Worm (Caenorhabditis elegans): ENCODE measurements around the gene ZC455.1.

ZC455.1 gene

DNA sequence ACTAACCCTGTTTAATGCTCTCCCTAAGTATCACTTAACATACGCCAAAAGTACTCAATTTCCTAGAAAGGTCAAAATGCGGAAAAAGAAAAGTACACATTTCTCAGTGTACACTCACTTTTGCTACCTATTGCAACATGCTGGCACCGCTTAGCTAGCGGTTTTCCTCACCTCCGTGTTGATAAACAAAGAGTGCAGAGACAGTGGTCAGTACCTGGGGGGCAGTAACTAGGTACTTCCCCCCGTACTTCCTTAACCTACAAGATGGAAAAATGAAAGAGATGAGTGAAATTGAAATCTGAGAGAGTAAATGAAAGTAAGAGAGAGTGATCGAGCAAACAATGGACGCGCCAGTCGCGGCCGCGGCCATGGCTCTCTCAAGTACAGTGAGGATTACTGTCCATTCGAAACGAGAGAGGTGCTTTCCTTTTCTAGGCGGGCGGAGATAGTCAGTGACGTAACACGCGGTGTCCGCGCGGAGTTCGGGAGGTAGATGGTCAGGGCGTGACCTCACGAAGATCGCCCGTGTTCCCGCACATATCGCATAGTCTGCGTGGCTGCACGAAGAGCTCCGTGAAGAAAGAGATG, 37.1 kb upstream of the ZC455.1 start, which contains the start of gene cky-1:
Gene cky-1 (plus strand): TSS at position 538 of the 588 bp plus-strand sequence.
- no peak for TF ChIP-seq mml-1 (tag; optimal IDR thresholded peaks at IDR 0.05)
- TF ChIP-seq fos-1 (tag; optimal IDR thresholded peaks at IDR 0.05): no peak
- peak; percentile 19 for TF ChIP-seq pha-4 (tag; optimal IDR thresholded peaks at IDR 0.05)
- TF ChIP-seq ZK546.5 (tag; optimal IDR thresholded peaks at IDR 0.05): no peak

DNA sequence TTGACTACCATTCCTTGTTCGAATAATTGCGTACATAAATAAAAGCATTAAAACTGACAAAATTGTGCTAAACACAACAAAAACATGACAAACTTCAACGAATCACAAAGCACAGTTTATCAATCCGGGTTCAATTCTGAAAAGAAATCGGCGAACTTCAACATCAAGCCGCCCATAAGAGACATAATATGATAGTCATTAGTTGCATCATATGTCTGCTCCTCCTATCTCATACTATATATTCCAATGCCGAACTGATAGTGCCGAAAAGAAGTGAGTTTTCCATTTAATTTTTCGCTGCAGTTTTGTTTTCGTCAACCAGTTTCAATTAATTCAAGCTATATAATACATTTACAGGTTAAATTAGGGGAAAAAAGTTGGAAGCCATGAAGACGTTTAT, 31.6 kb upstream of the ZC455.1 start, which contains the start of gene hrg-7:
Gene hrg-7 (plus strand): TSS at position 358 of the 400 bp plus-strand sequence.
- TF ChIP-seq tbx-2 (tag; optimal IDR thresholded peaks at IDR 0.05): no peak
- peak; percentile 95 for TF ChIP-seq elt-2 (tag; optimal IDR thresholded peaks at IDR 0.05)
- no peak for TF ChIP-seq ama-1 (optimal IDR thresholded peaks at IDR 0.05)
- TF ChIP-seq ZK546.5 (tag; optimal IDR thresholded peaks at IDR 0.05): no peak
- TF ChIP-seq mdl-1 (tag; optimal IDR thresholded peaks at IDR 0.05): no peak
- TF ChIP-seq skn-1 (tag; optimal IDR thresholded peaks at IDR 0.05): peak; percentile 62
- no peak for TF ChIP-seq nhr-67 (tag; optimal IDR thresholded peaks at IDR 0.05)
- no peak for TF ChIP-seq ztf-4 (tag; optimal IDR thresholded peaks at IDR 0.05)
- no peak for TF ChIP-seq nhr-23 (tag; optimal IDR thresholded peaks at IDR 0.05)

DNA sequence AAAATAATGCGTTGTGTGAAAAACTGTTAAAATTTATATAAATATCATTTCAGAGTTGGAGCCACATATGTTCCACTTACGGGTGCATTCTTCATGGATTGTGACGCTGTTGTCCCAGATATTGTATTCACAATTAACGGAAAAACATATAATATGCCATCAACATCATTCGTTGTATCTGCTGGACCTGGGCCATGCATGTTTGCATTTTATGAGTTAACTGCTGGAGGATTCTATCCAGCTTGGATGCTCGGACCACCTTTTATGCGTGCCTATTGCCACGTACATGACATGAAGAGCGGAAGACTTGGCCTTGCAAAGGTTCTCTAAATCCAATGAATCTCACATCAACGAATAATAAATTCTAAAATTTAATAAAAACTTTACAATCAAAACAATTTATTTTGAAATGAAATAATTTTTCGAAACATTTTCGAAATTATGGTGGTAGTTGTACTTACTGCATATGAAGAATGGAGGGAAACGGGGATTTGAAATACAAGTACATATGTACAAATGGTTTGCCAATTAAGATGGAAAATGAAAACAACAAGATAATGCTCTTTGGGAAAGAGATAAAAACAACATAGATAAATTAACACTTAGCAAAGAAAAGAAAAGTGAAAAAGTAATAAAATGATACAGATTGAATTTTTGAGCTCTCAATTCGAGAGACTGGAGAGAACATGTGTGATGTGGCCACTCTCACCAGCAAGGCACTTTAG, 29.4 kb upstream of the ZC455.1 start:
- TF ChIP-seq mml-1 (tag; optimal IDR thresholded peaks at IDR 0.05) (no peak), elt-2 (tag; optimal IDR thresholded peaks at IDR 0.05) (peak; percentile 28)

DNA sequence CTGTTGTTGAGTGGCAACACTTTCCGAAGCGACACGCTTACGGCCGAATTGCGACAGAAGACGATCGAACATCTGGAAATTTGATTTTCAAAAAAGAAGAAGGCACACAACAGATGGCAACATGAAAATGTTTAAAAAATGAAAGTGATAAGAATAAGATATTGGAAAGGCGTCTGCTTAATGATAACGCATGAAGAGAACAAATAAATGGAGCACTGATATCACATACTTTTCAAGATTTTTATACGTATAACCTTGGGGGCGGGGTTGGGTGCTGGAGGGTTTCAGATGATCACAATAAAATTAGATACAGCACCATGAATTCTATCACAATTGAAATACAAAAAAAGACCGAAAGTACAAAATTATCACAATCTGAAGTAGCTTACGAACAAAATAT, 28.3 kb upstream of the ZC455.1 start, which contains the start of gene C15C8.7:
Gene C15C8.7 (minus strand): TSS at position 72 of the 400 bp plus-strand sequence.
- TF ChIP-seq nhr-237 (tag; optimal IDR thresholded peaks at IDR 0.05) (no peak), R02D3.7 (tag; optimal IDR thresholded peaks at IDR 0.05) (no peak), unc-39 (tag; optimal IDR thresholded peaks at IDR 0.05) (no peak), nhr-25 (tag; optimal IDR thresholded peaks at IDR 0.05) (no peak), ztf-4 (tag; optimal IDR thresholded peaks at IDR 0.05) (no peak), elt-3 (tag; optimal IDR thresholded peaks at IDR 0.05) (no peak), lsy-12 (tag; optimal IDR thresholded peaks at IDR 0.05) (no peak), pqm-1 (tag; optimal IDR thresholded peaks at IDR 0.05) (peak; percentile 42), egl-5 (tag; optimal IDR thresholded peaks at IDR 0.05) (no peak), elt-2 (tag; optimal IDR thresholded peaks at IDR 0.05) (peak; percentile 92), egl-27 (tag; optimal IDR thresholded peaks at IDR 0.05) (no peak), lin-39 (tag; optimal IDR thresholded peaks at IDR 0.05) (no peak), hmg-11 (tag; optimal IDR thresholded peaks at IDR 0.05) (no peak)

DNA sequence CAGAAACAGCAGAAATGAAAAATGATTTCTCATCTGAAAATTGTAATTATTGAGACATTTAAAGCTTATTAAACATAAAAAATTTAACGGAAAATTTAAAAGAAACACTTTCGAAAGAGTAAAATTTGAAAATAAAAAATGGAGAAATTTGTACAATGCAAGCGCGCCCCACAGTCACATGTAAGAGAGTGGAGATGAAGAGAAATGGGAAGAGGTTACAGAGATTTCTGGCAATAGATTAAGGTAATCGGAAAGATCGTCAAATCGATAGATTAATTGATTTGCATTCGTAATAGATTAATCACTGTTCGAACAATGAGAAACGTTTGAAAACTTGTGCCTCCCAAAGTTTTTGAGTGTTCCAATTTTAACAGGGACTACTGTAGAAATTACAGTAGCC, 25.9 kb upstream of the ZC455.1 start, which contains the start of gene C15C8.4:
Gene C15C8.4 (minus strand): TSS at position 33 of the 400 bp plus-strand sequence.
- TF ChIP-seq elt-1 (tag; optimal IDR thresholded peaks at IDR 0.05) (peak; percentile 54), nhr-76 (tag; optimal IDR thresholded peaks at IDR 0.05) (no peak), ceh-28 (tag; optimal IDR thresholded peaks at IDR 0.05) (peak; percentile 18), nfya-1 (tag; optimal IDR thresholded peaks at IDR 0.05; ENCODE audit: insufficient read depth) (peak; percentile 6), ztf-4 (tag; optimal IDR thresholded peaks at IDR 0.05) (no peak), sea-2 (GFP tag; optimal IDR thresholded peaks at IDR 0.05) (no peak), lin-15B (tag; optimal IDR thresholded peaks at IDR 0.05) (peak; percentile 45)

DNA sequence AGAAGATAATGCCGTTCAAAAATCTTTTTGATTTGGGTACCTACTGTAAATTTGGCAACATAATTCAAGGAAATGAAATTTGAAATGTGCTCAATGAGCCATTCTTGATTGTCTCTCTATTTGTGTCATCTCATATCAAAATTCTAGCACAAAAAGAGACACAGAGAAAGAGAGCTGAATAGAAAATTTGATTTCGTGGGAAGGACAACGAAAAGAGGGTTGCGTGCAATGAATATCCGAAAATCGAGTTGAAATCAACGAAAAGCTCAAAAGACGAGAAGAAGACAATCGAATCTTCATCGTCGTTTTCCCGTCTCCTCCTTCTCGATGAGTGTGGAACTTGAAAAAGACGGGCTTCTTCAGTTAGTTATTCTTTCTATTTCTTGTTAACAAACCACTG, 25.5 kb upstream of the ZC455.1 start, which contains the start of gene C15C8.5:
Gene C15C8.5 (plus strand): TSS at position 152 of the 400 bp plus-strand sequence.
- TF ChIP-seq fkh-10 (GFP tag; optimal IDR thresholded peaks at IDR 0.05) (peak; percentile 88), pha-4 (tag; optimal IDR thresholded peaks at IDR 0.05) (no peak)
